Fruit fly (Drosophila melanogaster) whole organism, embryonic: ENCODE data around the gene TwdlC.
A peak's percentile ranks its signal among the peaks of the same experiment; 100 is the strongest.

Experiments
- Adf1 ChIP-seq: fragments of 200-800 bp; sonication (Bioruptor generic); IDR thresholded peaks from 2 replicates; pipeline ENCODE4 v1.3.6; 2022; ENCODE audit warnings: missing biosample characterization, missing genetic modification characterization
- Aef1 ChIP-seq: fragments of 200-800 bp; sonication (Bioruptor generic); IDR thresholded peaks from 3 replicates; pipeline ENCODE4 v1.3.6; 2022; ENCODE audit warnings: missing biosample characterization, missing genetic modification characterization
- Atf-2 ChIP-seq: fragments of 200-800 bp; sonication (Bioruptor generic); optimal IDR thresholded peaks from 2 replicates; lab custom pipeline; 2016; ENCODE audit warnings: missing biosample characterization, missing genetic modification characterization
- BtbVII ChIP-seq: fragments of 200-800 bp; sonication (Bioruptor generic); optimal IDR thresholded peaks from 3 replicates; lab custom pipeline; 2017; ENCODE audit warnings: missing biosample characterization, mild to moderate bottlenecking, missing genetic modification characterization
- CG11093 ChIP-seq: fragments of 200-800 bp; sonication (Bioruptor generic); IDR thresholded peaks from 3 replicates; pipeline ENCODE4 v1.3.6; 2022; ENCODE audit warnings: missing biosample characterization, missing genetic modification characterization
- CG11723 ChIP-seq: fragments of 200-800 bp; sonication (Bioruptor generic); optimal IDR thresholded peaks from 2 replicates; lab custom pipeline; 2017; ENCODE audit warnings: missing biosample characterization, mild to moderate bottlenecking, missing genetic modification characterization
- CG12104 ChIP-seq: fragments of 200-800 bp; sonication (Bioruptor generic); optimal IDR thresholded peaks from 3 replicates; lab custom pipeline; 2016; ENCODE audit warnings: missing biosample characterization, missing genetic modification characterization
- CG12659 ChIP-seq: fragments of 200-800 bp; sonication (Bioruptor generic); optimal IDR thresholded peaks from 3 replicates; lab custom pipeline; 2017; ENCODE audit warnings: mild to moderate bottlenecking, missing biosample characterization, missing genetic modification reagents, missing genetic modification characterization
- CG12942 ChIP-seq: fragments of 200-800 bp; sonication (Bioruptor generic); optimal IDR thresholded peaks from 3 replicates; lab custom pipeline; 2016; ENCODE audit warnings: missing biosample characterization, missing genetic modification characterization
- CG14667 ChIP-seq: fragments of 200-800 bp; sonication (Bioruptor generic); IDR thresholded peaks from 2 replicates; pipeline ENCODE4 v1.3.6; 2022; ENCODE audit warnings: missing biosample characterization, missing genetic modification characterization
- CG14710 ChIP-seq: fragments of 200-800 bp; sonication (Bioruptor generic); optimal IDR thresholded peaks from 3 replicates; lab custom pipeline; 2019; ENCODE audit warnings: missing biosample characterization, mild to moderate bottlenecking, missing genetic modification characterization, moderate library complexity
- CG2875 ChIP-seq: fragments of 200-800 bp; sonication (Bioruptor generic); optimal IDR thresholded peaks from 2 replicates; lab custom pipeline; 2017; ENCODE audit warnings: missing biosample characterization, mild to moderate bottlenecking, missing genetic modification characterization, missing genetic modification reagents
- CG34376 ChIP-seq: fragments of 200-800 bp; sonication (Bioruptor generic); optimal IDR thresholded peaks from 2 replicates; lab custom pipeline; 2018; ENCODE audit warnings: missing biosample characterization, mild to moderate bottlenecking, missing genetic modification characterization
- CHES-1-like ChIP-seq: fragments of 200-800 bp; sonication (Bioruptor generic); optimal IDR thresholded peaks from 2 replicates; lab custom pipeline; 2016; ENCODE audit warnings: missing biosample characterization, missing genetic modification characterization
- Doc3 ChIP-seq: fragments of 200-800 bp; sonication (Bioruptor generic); IDR thresholded peaks from 3 replicates; pipeline ENCODE4 v1.3.6; 2022; ENCODE audit warnings: missing biosample characterization, missing genetic modification characterization; ENCODE audit not compliant: partially characterized antibody
- Fer3 ChIP-seq: fragments of 200-800 bp; sonication (Bioruptor generic); optimal IDR thresholded peaks from 2 replicates; lab custom pipeline; 2018; ENCODE audit warnings: missing biosample characterization, mild to moderate bottlenecking, missing genetic modification characterization, moderate library complexity
- GATAe ChIP-seq: fragments of 200-800 bp; sonication (Bioruptor generic); conservative IDR thresholded peaks from 2 replicates; pipeline ENCODE4 v1.3.6; 2022; ENCODE audit warnings: missing biosample characterization, missing genetic modification characterization
- HHEX ChIP-seq: fragments of 200-800 bp; sonication (Bioruptor generic); optimal IDR thresholded peaks from 3 replicates; lab custom pipeline; 2017; ENCODE audit warnings: missing biosample characterization, mild to moderate bottlenecking, missing genetic modification characterization, missing genetic modification reagents
- HmgZ ChIP-seq: fragments of 200-800 bp; sonication (Bioruptor generic); optimal IDR thresholded peaks from 2 replicates; lab custom pipeline; 2018; ENCODE audit warnings: missing biosample characterization, mild to moderate bottlenecking, missing genetic modification characterization
- MBD-R2 ChIP-seq: fragments of 200-800 bp; sonication (Bioruptor generic); IDR thresholded peaks from 2 replicates; pipeline ENCODE4 v1.3.6; 2022; ENCODE audit warnings: missing biosample characterization, missing genetic modification characterization
- Mad ChIP-seq: fragments of 200-800 bp; sonication (Bioruptor generic); optimal IDR thresholded peaks from 2 replicates; lab custom pipeline; 2016; ENCODE audit warnings: missing biosample characterization, missing genetic modification characterization
- Oli ChIP-seq: fragments of 200-800 bp; sonication (Bioruptor generic); optimal IDR thresholded peaks from 2 replicates; lab custom pipeline; 2018; ENCODE audit warnings: missing biosample characterization, mild to moderate bottlenecking, missing genetic modification characterization, moderate library complexity
- PHDP ChIP-seq: fragments of 200-800 bp; sonication (Bioruptor generic); optimal IDR thresholded peaks from 3 replicates; lab custom pipeline; 2018; ENCODE audit warnings: missing biosample characterization, mild to moderate bottlenecking, missing genetic modification characterization, moderate library complexity
- Ptx1 ChIP-seq: fragments of 200-800 bp; sonication (Bioruptor generic); IDR thresholded peaks from 2 replicates; pipeline ENCODE4 v1.3.6; 2022; ENCODE audit warnings: missing biosample characterization, missing genetic modification characterization
- Side ChIP-seq: fragments of 200-800 bp; sonication (Bioruptor generic); optimal IDR thresholded peaks from 2 replicates; lab custom pipeline; 2016; ENCODE audit warnings: missing biosample characterization, missing genetic modification characterization
- Six4 ChIP-seq: fragments of 200-800 bp; sonication (Bioruptor generic); optimal IDR thresholded peaks from 2 replicates; lab custom pipeline; 2016; ENCODE audit warnings: missing biosample characterization, missing genetic modification characterization
- al ChIP-seq: fragments of 200-800 bp; sonication (Bioruptor generic); IDR thresholded peaks from 2 replicates; pipeline ENCODE4 v1.3.6; 2022; ENCODE audit warnings: missing biosample characterization, missing genetic modification characterization
- aop ChIP-seq: fragments of 200-800 bp; sonication (Bioruptor generic); IDR thresholded peaks from 2 replicates; pipeline ENCODE4 v1.3.6; 2022; ENCODE audit warnings: missing biosample characterization, missing genetic modification characterization
- ase ChIP-seq: fragments of 200-800 bp; sonication (Bioruptor generic); IDR thresholded peaks from 3 replicates; pipeline ENCODE4 v1.3.6; 2022; ENCODE audit warnings: missing biosample characterization, missing genetic modification characterization
- bbx ChIP-seq: fragments of 200-800 bp; sonication (Bioruptor generic); IDR thresholded peaks from 2 replicates; pipeline ENCODE4 v1.3.6; 2022; ENCODE audit warnings: missing biosample characterization, missing genetic modification characterization; ENCODE audit not compliant: partially characterized antibody
- chinmo ChIP-seq: fragments of 200-800 bp; sonication (Bioruptor generic); IDR thresholded peaks from 4 replicates; pipeline ENCODE4 v1.3.6; 2022; ENCODE audit warnings: missing biosample characterization, missing genetic modification characterization; ENCODE audit not compliant: partially characterized antibody
- chn ChIP-seq: fragments of 200-800 bp; sonication (Bioruptor generic); optimal IDR thresholded peaks from 2 replicates; lab custom pipeline; 2016; ENCODE audit warnings: missing biosample characterization, missing genetic modification characterization
- crc ChIP-seq: fragments of 200-800 bp; sonication (Bioruptor generic); optimal IDR thresholded peaks from 2 replicates; lab custom pipeline; 2016; ENCODE audit warnings: missing biosample characterization, missing genetic modification characterization
- disco-r ChIP-seq: fragments of 200-800 bp; sonication (Bioruptor generic); optimal IDR thresholded peaks from 2 replicates; lab custom pipeline; 2016; ENCODE audit warnings: missing biosample characterization, missing genetic modification characterization
- fu2 ChIP-seq: fragments of 200-800 bp; sonication (Bioruptor generic); optimal IDR thresholded peaks from 2 replicates; lab custom pipeline; 2016; ENCODE audit warnings: missing biosample characterization, missing genetic modification characterization
- hb ChIP-seq: fragments of 200-800 bp; sonication (Bioruptor generic); IDR thresholded peaks from 3 replicates; pipeline ENCODE4 v1.3.6; 2022; ENCODE audit warnings: missing biosample characterization, missing genetic modification characterization; ENCODE audit not compliant: partially characterized antibody
- her ChIP-seq: fragments of 200-800 bp; sonication (Bioruptor generic); optimal IDR thresholded peaks from 2 replicates; lab custom pipeline; 2016; ENCODE audit warnings: missing biosample characterization, missing genetic modification characterization
- hkb ChIP-seq, 2 experiments: fragments of 200-800 bp in 1 of 2; fragments of >200 bp in 1 of 2; sonication (Bioruptor generic) in 1 of 2; IDR thresholded peaks in 1 of 2; optimal IDR thresholded peaks in 1 of 2; 2 replicates each; pipeline versions ENCODE4 v1.3.6 to Lab custom; 2017 to 2022; ENCODE audit warnings: missing biosample characterization in 1 of 2, missing genetic modification characterization in 1 of 2
- hth ChIP-seq: fragments of >200 bp; optimal IDR thresholded peaks from 2 replicates; lab custom pipeline; 2017; ENCODE audit warnings: inconsistent platforms
- lola ChIP-seq, 3 experiments: fragments of >200 bp in 2 of 3; fragments of 200-800 bp in 1 of 3; sonication (Bioruptor generic) in 1 of 3; optimal IDR thresholded peaks; 2 replicates each; lab custom pipeline; 2017 to 2019; ENCODE audit warnings: missing biosample characterization in 3 of 3, missing genetic modification characterization in 3 of 3, mild to moderate bottlenecking in 1 of 3, moderate library complexity in 1 of 3
- mam ChIP-seq: fragments of 200-800 bp; sonication (Bioruptor generic); optimal IDR thresholded peaks from 3 replicates; lab custom pipeline; 2016; ENCODE audit warnings: missing biosample characterization, missing genetic modification characterization
- mld ChIP-seq: fragments of 200-800 bp; sonication (Bioruptor generic); IDR thresholded peaks from 3 replicates; pipeline ENCODE4 v1.3.6; 2022; ENCODE audit warnings: missing biosample characterization, missing genetic modification characterization; ENCODE audit not compliant: partially characterized antibody
- psq ChIP-seq: fragments of 200-800 bp; sonication (Bioruptor generic); optimal IDR thresholded peaks from 2 replicates; lab custom pipeline; 2017; ENCODE audit warnings: missing biosample characterization, missing genetic modification characterization
- scrt ChIP-seq: fragments of 200-800 bp; sonication (Bioruptor generic); optimal IDR thresholded peaks from 2 replicates; lab custom pipeline; 2018; ENCODE audit warnings: missing biosample characterization, mild to moderate bottlenecking, missing genetic modification characterization, moderate library complexity
- sna ChIP-seq: fragments of 200-800 bp; sonication (Bioruptor generic); IDR thresholded peaks from 2 replicates; pipeline ENCODE4 v1.3.6; 2022; ENCODE audit warnings: missing biosample characterization, missing genetic modification characterization; ENCODE audit not compliant: partially characterized antibody
- so ChIP-seq: fragments of 200-800 bp; sonication (Bioruptor generic); IDR thresholded peaks from 3 replicates; pipeline ENCODE4 v1.3.6; 2022; ENCODE audit warnings: missing biosample characterization, missing genetic modification characterization
- stwl ChIP-seq: fragments of 200-800 bp; sonication (Bioruptor generic); optimal IDR thresholded peaks from 3 replicates; lab custom pipeline; 2018; ENCODE audit warnings: missing biosample characterization, mild to moderate bottlenecking, missing genetic modification characterization, moderate library complexity
- wek ChIP-seq: fragments of 200-800 bp; sonication (Bioruptor generic); optimal IDR thresholded peaks from 3 replicates; lab custom pipeline; 2018; ENCODE audit warnings: missing biosample characterization, mild to moderate bottlenecking, missing genetic modification characterization, moderate library complexity

Gene TwdlC

DNA sequence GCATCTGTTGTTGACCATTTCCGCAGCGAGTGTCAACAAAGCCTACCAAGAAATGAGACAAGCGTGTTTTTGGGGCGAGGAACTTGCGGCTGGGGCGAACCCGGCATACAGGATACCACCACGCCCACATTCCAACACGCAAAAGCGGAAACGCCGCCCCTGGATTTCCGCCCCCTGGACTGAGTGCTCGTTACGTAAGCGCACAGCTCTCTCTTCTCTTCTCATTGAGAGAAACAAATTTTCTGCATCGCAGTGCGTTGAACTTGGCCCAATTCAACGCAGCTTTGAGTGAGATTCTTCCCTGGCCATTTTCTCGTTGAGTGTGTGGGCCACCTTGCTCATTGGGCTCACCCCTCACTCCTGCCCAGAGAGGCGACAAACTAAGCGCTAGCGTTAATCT, 34.1 kb upstream of the TwdlC start (continued):
- TF ChIP-seq disco-r (GFP tag; lab: Kevin White, UChicago), result no peak
- no peak for TF ChIP-seq ase (GFP tag; lab: Robert Waterston, UW)
- TF ChIP-seq Oli (tag; lab: Kevin White, UChicago), result no peak
- 0 out of 2 replicates have a peak, but pooled peaks have one; percentile 10 for TF ChIP-seq MBD-R2 (GFP tag; lab: Robert Waterston, UW)
- TF ChIP-seq CG11093 (GFP tag; lab: Robert Waterston, UW), result 0 out of 3 replicates have a peak, but pooled peaks have one; percentile 48
- no peak for TF ChIP-seq mam (GFP tag; lab: Kevin White, UChicago)
- 0 out of 2 replicates have a peak, but pooled peaks have one; percentile 33 for TF ChIP-seq sna (GFP tag; lab: Robert Waterston, UW)
- TF ChIP-seq CG14667 (GFP tag; lab: Robert Waterston, UW), result no peak
- TF ChIP-seq HHEX (GFP tag; lab: Kevin White, UChicago), result no peak
- no peak for TF ChIP-seq psq (GFP tag; lab: Kevin White, UChicago)
- no peak for TF ChIP-seq crc (GFP tag; lab: Kevin White, UChicago)
- no peak for TF ChIP-seq wek (GFP tag; lab: Kevin White, UChicago)

- peak; percentile 74 for TF ChIP-seq scrt (GFP tag; lab: Kevin White, UChicago)
- peak; percentile 45; the same call in 1 of the 2 replicates for TF ChIP-seq Ptx1 (GFP tag; lab: Robert Waterston, UW)
- peak; percentile 34 for TF ChIP-seq CHES-1-like
- TF ChIP-seq HmgZ (tag; lab: Kevin White, UChicago), result peak; percentile 3
- TF ChIP-seq fu2, result peak; percentile 32
- peak; percentile 77 for TF ChIP-seq CG14710 (tag; lab: Kevin White, UChicago)
- TF ChIP-seq stwl (tag; lab: Kevin White, UChicago), result peak; percentile 32
- TF ChIP-seq BtbVII (GFP tag; lab: Kevin White, UChicago), result peak; percentile 78
- TF ChIP-seq chinmo (GFP tag; lab: Robert Waterston, UW), result no peak
- peak; percentile 3 for TF ChIP-seq Atf-2 (GFP tag; lab: Kevin White, UChicago)
- no peak for TF ChIP-seq CG2875 (GFP tag; lab: Kevin White, UChicago)
- TF ChIP-seq chn (GFP tag; lab: Kevin White, UChicago), result no peak
- TF ChIP-seq her (GFP tag; lab: Kevin White, UChicago), result peak; percentile 35
- TF ChIP-seq Side (GFP tag; lab: Kevin White, UChicago), result no peak
- TF ChIP-seq CG12104 (GFP tag; lab: Kevin White, UChicago), result peak; percentile 79
- TF ChIP-seq CG11723 (GFP tag; lab: Kevin White, UChicago), result peak; percentile 65
- TF ChIP-seq lola (GFP tag; optimal IDR thresholded peaks at IDR 0.05; lab: Kevin White, UChicago), result peak in 1 of 3 experiments; percentile 16
- no peak; the same call in 2 of the 3 replicates for TF ChIP-seq mld (GFP tag; lab: Robert Waterston, UW)
- no peak for TF ChIP-seq Mad (GFP tag; lab: Kevin White, UChicago)
- no peak for TF ChIP-seq CG12942 (GFP tag; lab: Kevin White, UChicago)
- TF ChIP-seq Doc3, result no peak
- TF ChIP-seq hkb (optimal IDR thresholded peaks at IDR 0.05; lab: Kevin White, UChicago), result no peak
- TF ChIP-seq hkb (GFP tag; IDR thresholded peaks at IDR 0.05; lab: Robert Waterston, UW), result peak; percentile 56; the same call in 1 of the 2 replicates
- no peak for TF ChIP-seq hb (GFP tag; lab: Robert Waterston, UW)
- no peak for TF ChIP-seq aop (GFP tag; lab: Robert Waterston, UW)
- no peak for TF ChIP-seq hth (lab: Kevin White, UChicago)
- TF ChIP-seq GATAe, result no peak
- TF ChIP-seq Aef1 (GFP tag; lab: Robert Waterston, UW), result peak; percentile 59; the same call in 2 of the 3 replicates
- no peak for TF ChIP-seq CG34376 (GFP tag; lab: Kevin White, UChicago)
- TF ChIP-seq PHDP (tag; lab: Kevin White, UChicago), result peak; percentile 42
- TF ChIP-seq Fer3 (tag; lab: Kevin White, UChicago), result peak; percentile 83
- TF ChIP-seq al (GFP tag; lab: Robert Waterston, UW), result no peak
- TF ChIP-seq bbx (GFP tag; lab: Robert Waterston, UW), result no peak
- no peak for TF ChIP-seq Adf1
- peak; percentile 40; the same call in 1 of the 3 replicates for TF ChIP-seq so (GFP tag; lab: Robert Waterston, UW)
- TF ChIP-seq CG12659 (GFP tag; lab: Kevin White, UChicago), result peak; percentile 9
- TF ChIP-seq Six4, result peak; percentile 70
These were observed 30.9 kb upstream of the TwdlC start for dm6 chr3R:26963747-26964174.
